Fruit fly (Drosophila melanogaster) whole organism, pupa: ENCODE data around the gene CG45045.
A peak's percentile ranks its signal among the peaks of the same experiment; 100 is the strongest.

Experiments used
- CG10348 ChIP-seq: fragments of 200-800 bp; sonication (Bioruptor generic); IDR thresholded peaks from 2 replicates; pipeline ENCODE4 v1.3.6; 2022; ENCODE audit warnings: missing biosample characterization, missing genetic modification characterization
- CG12605 ChIP-seq: fragments of 200-800 bp; sonication (Bioruptor generic); IDR thresholded peaks from 2 replicates; pipeline ENCODE4 v1.3.6; 2022; ENCODE audit warnings: missing biosample characterization, missing genetic modification characterization
- CG13204 ChIP-seq: fragments of 200-800 bp; sonication (Bioruptor generic); optimal IDR thresholded peaks from 2 replicates; lab custom pipeline; 2018; ENCODE audit warnings: missing biosample characterization, mild to moderate bottlenecking, missing genetic modification characterization, moderate library complexity
- CG14655 ChIP-seq: fragments of 200-800 bp; sonication (Bioruptor generic); optimal IDR thresholded peaks from 3 replicates; lab custom pipeline; 2017; ENCODE audit warnings: mild to moderate bottlenecking, missing biosample characterization, missing genetic modification reagents, missing genetic modification characterization
- CG15710 ChIP-seq: fragments of 200-800 bp; sonication (Bioruptor generic); optimal IDR thresholded peaks from 2 replicates; lab custom pipeline; 2018; ENCODE audit warnings: missing biosample characterization, mild to moderate bottlenecking, missing genetic modification characterization, moderate library complexity
- CG17806 ChIP-seq: fragments of 200-800 bp; sonication (Bioruptor generic); optimal IDR thresholded peaks from 2 replicates; lab custom pipeline; 2018; ENCODE audit warnings: missing biosample characterization, mild to moderate bottlenecking, missing genetic modification characterization, moderate library complexity
- CG32121 ChIP-seq: fragments of 200-800 bp; sonication (Bioruptor generic); IDR thresholded peaks from 2 replicates; pipeline ENCODE4 v1.3.6; 2022; ENCODE audit warnings: missing biosample characterization, missing genetic modification characterization
- CG34367 ChIP-seq: fragments of 200-800 bp; sonication (Bioruptor generic); optimal IDR thresholded peaks from 2 replicates; lab custom pipeline; 2018; ENCODE audit warnings: missing biosample characterization, mild to moderate bottlenecking, missing genetic modification characterization
- CG4496 ChIP-seq: fragments of 200-800 bp; sonication (Bioruptor generic); IDR thresholded peaks from 3 replicates; pipeline ENCODE4 v1.3.6; 2022; ENCODE audit warnings: missing biosample characterization, missing genetic modification characterization
- CG8159 ChIP-seq: fragments of 200-800 bp; sonication (Bioruptor generic); optimal IDR thresholded peaks from 3 replicates; lab custom pipeline; 2018; ENCODE audit warnings: missing biosample characterization, mild to moderate bottlenecking, missing genetic modification characterization, moderate library complexity
- CG8301 ChIP-seq: fragments of 200-800 bp; sonication (Bioruptor generic); optimal IDR thresholded peaks from 2 replicates; lab custom pipeline; 2018; ENCODE audit warnings: missing biosample characterization, mild to moderate bottlenecking, missing genetic modification characterization
- CG9948 ChIP-seq: fragments of 200-800 bp; sonication (Bioruptor generic); optimal IDR thresholded peaks from 2 replicates; lab custom pipeline; 2018; ENCODE audit warnings: missing biosample characterization, mild to moderate bottlenecking, missing genetic modification characterization, moderate library complexity
- D1 ChIP-seq: fragments of 200-800 bp; sonication (Bioruptor generic); optimal IDR thresholded peaks from 2 replicates; lab custom pipeline; 2018; ENCODE audit warnings: missing biosample characterization, mild to moderate bottlenecking, missing genetic modification characterization, moderate library complexity
- EcR ChIP-seq: fragments of 200-800 bp; sonication (Bioruptor generic); optimal IDR thresholded peaks from 3 replicates; lab custom pipeline; 2019; ENCODE audit warnings: missing biosample characterization, missing genetic modification characterization, mild to moderate bottlenecking, moderate library complexity, missing genetic modification reagents
- Ets98B ChIP-seq: fragments of 200-800 bp; sonication (Bioruptor generic); IDR thresholded peaks from 2 replicates; pipeline ENCODE4 v1.3.6; 2022; ENCODE audit warnings: missing biosample characterization, missing genetic modification characterization
- Pif1A ChIP-seq: fragments of 200-800 bp; sonication (Bioruptor generic); optimal IDR thresholded peaks from 3 replicates; lab custom pipeline; 2016; ENCODE audit warnings: missing biosample characterization, missing genetic modification characterization
- Pif1B ChIP-seq: fragments of 200-800 bp; sonication (Bioruptor generic); optimal IDR thresholded peaks from 3 replicates; lab custom pipeline; 2016; ENCODE audit warnings: missing biosample characterization, missing genetic modification characterization
- Snoo ChIP-seq: fragments of 200-800 bp; sonication (Bioruptor generic); optimal IDR thresholded peaks from 3 replicates; lab custom pipeline; 2017; ENCODE audit warnings: missing biosample characterization, mild to moderate bottlenecking, missing genetic modification characterization, inconsistent platforms
- fd96Ca ChIP-seq: fragments of 200-800 bp; sonication (Bioruptor generic); IDR thresholded peaks from 3 replicates; pipeline ENCODE4 v1.3.6; 2022; ENCODE audit warnings: missing biosample characterization, missing genetic modification characterization
- gl ChIP-seq: fragments of 200-800 bp; sonication (Bioruptor generic); optimal IDR thresholded peaks from 2 replicates; lab custom pipeline; 2018; ENCODE audit warnings: missing biosample characterization, mild to moderate bottlenecking, missing genetic modification characterization
- rn ChIP-seq: fragments of 200-800 bp; sonication (Bioruptor generic); IDR thresholded peaks from 2 replicates; pipeline ENCODE4 v1.3.6; 2022; ENCODE audit warnings: missing biosample characterization, missing genetic modification characterization

CG45045 gene

DNA sequence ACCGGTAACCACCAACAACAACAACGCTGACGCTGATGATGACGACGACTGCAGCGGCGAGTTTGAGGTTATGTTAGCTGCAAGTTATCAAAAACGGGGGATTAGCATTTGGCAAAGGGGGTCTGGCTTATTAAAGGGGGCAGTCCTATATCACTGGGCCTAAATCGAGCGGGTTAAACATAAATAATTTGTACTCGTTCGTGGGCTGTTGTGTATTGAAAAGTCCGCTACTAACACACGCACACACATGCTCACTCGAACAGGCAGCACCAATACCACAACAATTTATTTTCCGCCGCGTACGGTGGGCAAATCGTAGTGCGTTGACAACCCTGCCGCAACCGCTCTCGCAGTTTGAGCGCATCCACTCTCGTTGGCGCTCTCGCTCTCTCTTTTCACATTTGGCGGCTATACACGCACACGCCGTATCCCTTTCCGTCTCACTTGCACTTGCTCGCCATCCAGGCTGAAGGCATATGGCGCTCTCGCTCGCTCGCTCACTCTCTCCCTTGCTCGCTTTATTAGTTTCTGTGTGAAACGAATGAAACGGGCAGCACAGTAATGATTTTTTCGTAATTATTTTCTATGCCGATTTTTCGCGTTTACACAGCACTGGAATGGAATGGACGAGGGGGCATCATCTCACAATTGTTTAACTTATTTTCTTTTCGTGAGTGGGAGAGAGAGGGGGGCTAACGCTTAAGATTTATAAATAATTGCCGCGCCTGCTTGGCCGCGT lies 49.7 kb downstream of the CG45045 start:
- no peak for TF ChIP-seq fd96Ca
- no peak for TF ChIP-seq CG34367 (tag; lab: Kevin White, UChicago)
- TF ChIP-seq CG13204 (GFP tag; lab: Kevin White, UChicago) = peak; percentile 72
- no peak for TF ChIP-seq CG10348 (GFP tag; lab: Robert Waterston, UW)
- peak; percentile 31 for TF ChIP-seq CG8159 (tag; lab: Kevin White, UChicago)
- no peak for TF ChIP-seq CG32121 (GFP tag; lab: Robert Waterston, UW)
- no peak for TF ChIP-seq gl (tag; lab: Kevin White, UChicago)
- TF ChIP-seq CG15710 (tag; lab: Kevin White, UChicago) = peak; percentile 17
- TF ChIP-seq CG9948 = no peak
- TF ChIP-seq Pif1A (GFP tag; lab: Kevin White, UChicago) = peak; percentile 33
- no peak for TF ChIP-seq D1 (tag; lab: Kevin White, UChicago)
- no peak for TF ChIP-seq CG14655
- TF ChIP-seq EcR (GFP tag; lab: Kevin White, UChicago) = peak; percentile 73
- peak; percentile 48 for TF ChIP-seq Pif1B (GFP tag; lab: Kevin White, UChicago)
- no peak for TF ChIP-seq CG12605 (GFP tag; lab: Robert Waterston, UW)
- no peak for TF ChIP-seq Ets98B (GFP tag; lab: Robert Waterston, UW)
- peak; percentile 24 for TF ChIP-seq Snoo (tag; lab: Kevin White, UChicago)
- TF ChIP-seq CG4496 = no peak
- no peak for TF ChIP-seq CG17806 (tag; lab: Kevin White, UChicago)
- no peak for TF ChIP-seq rn
- peak; percentile 3 for TF ChIP-seq CG8301 (tag; lab: Kevin White, UChicago)
